Fruit fly (Drosophila melanogaster): ENCODE measurements around the gene CG10428.

The CG10428 gene

DNA sequence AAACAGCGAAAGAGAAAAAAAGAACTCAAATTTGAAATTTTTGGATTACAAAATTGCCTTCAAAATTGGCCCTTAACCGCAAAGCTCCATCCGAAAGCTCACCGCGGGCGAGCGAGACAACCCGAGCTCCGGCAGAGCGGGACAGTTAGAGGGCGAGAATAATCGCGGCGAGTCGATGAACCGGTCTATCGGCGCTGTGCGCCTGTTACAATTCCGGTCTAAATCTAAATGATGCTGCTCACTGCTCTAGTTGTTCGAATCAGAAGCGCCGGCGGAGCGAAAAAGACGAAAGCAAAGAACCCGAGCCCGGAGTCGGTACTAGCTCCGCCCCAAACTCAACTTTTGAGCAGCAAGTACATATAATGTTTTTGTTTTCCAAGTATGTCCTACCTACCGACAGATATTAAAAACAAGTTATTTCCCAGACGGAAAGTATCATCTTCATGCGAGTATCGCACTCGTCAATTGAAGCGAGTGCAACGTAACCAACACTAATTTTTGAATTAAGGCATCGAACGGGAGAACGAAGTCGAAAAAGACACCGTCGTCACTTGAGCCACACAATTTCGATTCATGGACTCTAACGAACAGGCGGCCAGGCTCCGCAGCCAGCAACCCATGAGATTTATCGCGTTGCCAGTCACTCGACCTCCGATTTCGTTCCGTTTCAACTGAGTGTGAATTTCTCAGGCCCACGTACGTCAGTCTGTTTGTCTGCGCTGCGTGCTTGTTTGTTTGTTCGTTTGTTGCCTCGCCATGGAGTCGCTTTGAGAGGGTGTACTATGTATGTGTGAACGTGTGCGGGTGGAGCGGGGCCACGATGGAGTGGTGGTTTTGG is 4.3 kb upstream of the CG10428 start (continued):
- TF ChIP-seq emc (GFP tag; optimal IDR thresholded peaks at IDR 0.05) = no peak
- TF ChIP-seq HLH3B (GFP tag; IDR thresholded peaks at IDR 0.05) = no peak
- TF ChIP-seq CG2116 (GFP tag; optimal IDR thresholded peaks at IDR 0.05) = peak; percentile 93
- no peak for TF ChIP-seq Dbx (GFP tag; IDR thresholded peaks at IDR 0.05)
- peak; percentile 15 for TF ChIP-seq CG3407 (GFP tag; optimal IDR thresholded peaks at IDR 0.05)
- TF ChIP-seq stc (GFP tag; IDR thresholded peaks at IDR 0.05) = no peak
- peak; percentile 28 for TF ChIP-seq CG1603 (tag; optimal IDR thresholded peaks at IDR 0.05)
- TF ChIP-seq Sox100B (GFP tag; optimal IDR thresholded peaks at IDR 0.05) = no peak
- TF ChIP-seq CG16813 (GFP tag; IDR thresholded peaks at IDR 0.05; ENCODE audit: partially characterized antibody) = no peak
- TF ChIP-seq HHEX (GFP tag; optimal IDR thresholded peaks at IDR 0.05) = peak; percentile 3
- no peak for TF ChIP-seq so (GFP tag; IDR thresholded peaks at IDR 0.05)
- no peak for TF ChIP-seq Antp (GFP tag; optimal IDR thresholded peaks at IDR 0.05)
- no peak for TF ChIP-seq Dek (tag; optimal IDR thresholded peaks at IDR 0.05)
- TF ChIP-seq CG7839 (tag; optimal IDR thresholded peaks at IDR 0.05) = no peak
- peak in 1 of 2 experiments; percentile 75 for TF ChIP-seq insv (GFP tag; optimal IDR thresholded peaks at IDR 0.05)
- TF ChIP-seq ash1 (GFP tag; optimal IDR thresholded peaks at IDR 0.05) = peak; percentile 43
- TF ChIP-seq CG33557 (GFP tag; optimal IDR thresholded peaks at IDR 0.05) = no peak
- TF ChIP-seq en (GFP tag; optimal IDR thresholded peaks at IDR 0.05) = no peak
- TF ChIP-seq Dref (GFP tag; IDR thresholded peaks at IDR 0.05) = no peak
- no peak for TF ChIP-seq ttk (GFP tag; IDR thresholded peaks at IDR 0.05)
- no peak for TF ChIP-seq schlank (tag; optimal IDR thresholded peaks at IDR 0.05)
- TF ChIP-seq corto (GFP tag; optimal IDR thresholded peaks at IDR 0.05) = no peak
- no peak for TF ChIP-seq slou (GFP tag; optimal IDR thresholded peaks at IDR 0.05)

- TF ChIP-seq CG8388 (GFP tag; optimal IDR thresholded peaks at IDR 0.05) (peak; percentile 40), Aef1 (GFP tag; IDR thresholded peaks at IDR 0.05) (no peak), da (GFP tag; optimal IDR thresholded peaks at IDR 0.05) (no peak), CG7745 (tag; optimal IDR thresholded peaks at IDR 0.05) (no peak), Deaf1 (tag; optimal IDR thresholded peaks at IDR 0.05) (peak; percentile 56), sr (GFP tag; IDR thresholded peaks at IDR 0.05) (no peak), CG12942 (GFP tag; optimal IDR thresholded peaks at IDR 0.05) (no peak), Bteb2 (GFP tag; optimal IDR thresholded peaks at IDR 0.05) (no peak), fd96Cb (tag; optimal IDR thresholded peaks at IDR 0.05) (no peak), peb (GFP tag; IDR thresholded peaks at IDR 0.05) (no peak), sd (tag; optimal IDR thresholded peaks at IDR 0.05) (peak; percentile 18), CG5953 (GFP tag; IDR thresholded peaks at IDR 0.05) (no peak), CG5180 (GFP tag; optimal IDR thresholded peaks at IDR 0.05) (no peak), tna (GFP tag; IDR thresholded peaks at IDR 0.05; ENCODE audit: partially characterized antibody) (no peak), CG12769 (tag; optimal IDR thresholded peaks at IDR 0.05) (no peak), shn (GFP tag; optimal IDR thresholded peaks at IDR 0.05) (no peak), sc (optimal IDR thresholded peaks at IDR 0.05) (no peak), sc (GFP tag; optimal IDR thresholded peaks at IDR 0.05) (no peak), cg (GFP tag; optimal IDR thresholded peaks at IDR 0.05) (no peak), CG18619 (GFP tag; optimal IDR thresholded peaks at IDR 0.05) (no peak), tup (GFP tag; optimal IDR thresholded peaks at IDR 0.05) (no peak), kah (GFP tag; optimal IDR thresholded peaks at IDR 0.05) (no peak), insv (GFP tag; optimal IDR thresholded peaks at IDR 0.05) (no peak), nau (GFP tag; optimal IDR thresholded peaks at IDR 0.05) (no peak), CG2199 (GFP tag; IDR thresholded peaks at IDR 0.05) (0 out of 3 replicates have a peak, but pooled peaks have one; percentile 14), CG4282 (GFP tag; optimal IDR thresholded peaks at IDR 0.05) (no peak)
Observed at dm6 chr2L:18945765-18946552, 2.7 kb upstream of the CG10428 start, which contains the start of gene CG46304. TSS of gene CG46304 (plus strand) at chr2L:18946305.
